Fruit fly (Drosophila melanogaster) whole organism, wandering third instar larva: ENCODE measurements around the gene Os-C.
A peak's percentile ranks its signal among the peaks of the same experiment; 100 is the strongest.

Source experiments
- CG32264 ChIP-seq: fragments of 200-800 bp; sonication (Bioruptor generic); optimal IDR thresholded peaks from 2 replicates; lab custom pipeline; 2016; ENCODE audit warnings: missing biosample characterization, missing genetic modification characterization
- CrebA ChIP-seq: fragments of 200-800 bp; sonication (Bioruptor generic); optimal IDR thresholded peaks from 2 replicates; lab custom pipeline; 2016; ENCODE audit warnings: missing biosample characterization, mild to moderate bottlenecking, missing genetic modification characterization, borderline replicate concordance
- Dfd ChIP-seq: fragments of >200 bp; optimal IDR thresholded peaks from 2 replicates; lab custom pipeline; 2017; ENCODE audit warnings: missing biosample characterization, missing genetic modification characterization
- Dif ChIP-seq: fragments of 200-275, 200-300 bp; sonication (Bioruptor generic); optimal IDR thresholded peaks from 2 replicates; lab custom pipeline; 2018; ENCODE audit warnings: missing biosample characterization, missing genetic modification characterization; ENCODE audit not compliant: partially characterized antibody
- GATAd ChIP-seq: sonication (Bioruptor generic); optimal IDR thresholded peaks from 2 replicates; lab custom pipeline; 2016; ENCODE audit warnings: missing biosample characterization, missing genetic modification characterization
- HLH106 ChIP-seq: fragments of 200-800 bp; optimal IDR thresholded peaks from 3 replicates; lab custom pipeline; 2019; ENCODE audit warnings: missing biosample characterization, mild to moderate bottlenecking, missing genetic modification characterization, moderate library complexity
- Hnf4 ChIP-seq: fragments of 200-800 bp; sonication (Bioruptor generic); optimal IDR thresholded peaks from 2 replicates; lab custom pipeline; 2016; ENCODE audit warnings: missing biosample characterization, mild to moderate bottlenecking, missing genetic modification characterization
- Hr78 ChIP-seq: fragments of >200 bp; optimal IDR thresholded peaks from 2 replicates; lab custom pipeline; 2017; ENCODE audit warnings: missing biosample characterization, missing genetic modification characterization
- Hr83 ChIP-seq: fragments of 200-300 bp; sonication (Bioruptor generic); optimal IDR thresholded peaks from 2 replicates; lab custom pipeline; 2016; ENCODE audit warnings: missing biosample characterization, mild to moderate bottlenecking, missing genetic modification characterization, moderate library complexity; ENCODE audit not compliant: poor library complexity, severe bottlenecking
- Jra ChIP-seq: sonication (Bioruptor generic); optimal IDR thresholded peaks from 2 replicates; lab custom pipeline; 2016; ENCODE audit warnings: missing biosample characterization, missing genetic modification characterization
- Mio ChIP-seq: sonication (Bioruptor generic); optimal IDR thresholded peaks from 2 replicates; lab custom pipeline; 2016; ENCODE audit warnings: missing biosample characterization, missing genetic modification characterization
- N ChIP-seq: fragments of >200 bp; optimal IDR thresholded peaks from 2 replicates; lab custom pipeline; 2018; ENCODE audit warnings: missing biosample characterization, missing external identifiers, missing genetic modification characterization
- Rel ChIP-seq, 2 experiments: fragments of 200-800 bp; sonication (Bioruptor generic) in 1 of 2; optimal IDR thresholded peaks; 2 replicates in 1 of 2; 3 replicates in 1 of 2; lab custom pipeline; 2016 to 2019; ENCODE audit warnings: mild to moderate bottlenecking in 2 of 2, missing biosample characterization in 2 of 2, missing genetic modification characterization in 2 of 2, moderate library complexity in 1 of 2
- Sp1 ChIP-seq: fragments of 200-800 bp; sonication (Bioruptor generic); optimal IDR thresholded peaks from 3 replicates; lab custom pipeline; 2019; ENCODE audit warnings: missing biosample characterization, mild to moderate bottlenecking, missing genetic modification characterization, moderate library complexity
- br ChIP-seq: fragments of 200-800 bp; sonication (Bioruptor generic); optimal IDR thresholded peaks from 2 replicates; lab custom pipeline; 2016; ENCODE audit warnings: missing biosample characterization, missing genetic modification characterization
- dsf ChIP-seq: sonication (Bioruptor generic); optimal IDR thresholded peaks from 2 replicates; lab custom pipeline; 2016; ENCODE audit warnings: missing biosample characterization, missing genetic modification characterization, borderline replicate concordance
- ey ChIP-seq: fragments of 200-800 bp; sonication (Bioruptor generic); optimal IDR thresholded peaks from 2 replicates; lab custom pipeline; 2016; ENCODE audit warnings: missing biosample characterization, missing genetic modification characterization
- foxo ChIP-seq, 2 experiments: fragments of 200-800 bp; sonication (Bioruptor generic); optimal IDR thresholded peaks; 2 replicates in 1 of 2; 3 replicates in 1 of 2; lab custom pipeline; 2016 to 2017; ENCODE audit warnings: missing biosample characterization in 2 of 2, missing genetic modification characterization in 2 of 2
- fru ChIP-seq: fragments of 200-800 bp; sonication (Bioruptor generic); optimal IDR thresholded peaks from 3 replicates; lab custom pipeline; 2016; ENCODE audit warnings: missing biosample characterization, mild to moderate bottlenecking, missing genetic modification characterization
- h ChIP-seq: fragments of 200-800 bp; sonication (Bioruptor generic); optimal IDR thresholded peaks from 3 replicates; lab custom pipeline; 2016; ENCODE audit warnings: missing biosample characterization, mild to moderate bottlenecking, missing genetic modification characterization
- jim ChIP-seq: fragments of 175-275, 200-325 bp; sonication (Bioruptor generic); optimal IDR thresholded peaks from 2 replicates; lab custom pipeline; 2016; ENCODE audit warnings: missing biosample characterization, mild to moderate bottlenecking, missing genetic modification characterization
- lola ChIP-seq: fragments of >200 bp; optimal IDR thresholded peaks from 2 replicates; lab custom pipeline; 2017; ENCODE audit warnings: missing biosample characterization, missing genetic modification characterization
- pan ChIP-seq: fragments of >200 bp; optimal IDR thresholded peaks from 2 replicates; lab custom pipeline; 2017
- psq ChIP-seq: fragments of 200-800 bp; sonication (Bioruptor generic); optimal IDR thresholded peaks from 3 replicates; lab custom pipeline; 2017; ENCODE audit warnings: missing biosample characterization, mild to moderate bottlenecking, missing genetic modification characterization, moderate library complexity
- rgr ChIP-seq: fragments of 200-800 bp; sonication (Bioruptor generic); optimal IDR thresholded peaks from 3 replicates; lab custom pipeline; 2016; ENCODE audit warnings: missing biosample characterization, mild to moderate bottlenecking, missing genetic modification characterization
- sv ChIP-seq: fragments of 200-800 bp; sonication (Bioruptor generic); optimal IDR thresholded peaks from 3 replicates; lab custom pipeline; 2016; ENCODE audit warnings: missing biosample characterization, missing genetic modification characterization
- tai ChIP-seq: sonication (Bioruptor generic); optimal IDR thresholded peaks from 2 replicates; lab custom pipeline; 2016; ENCODE audit warnings: missing biosample characterization, missing genetic modification characterization
- usp ChIP-seq: fragments of >200 bp; optimal IDR thresholded peaks from 2 replicates; lab custom pipeline; 2017; ENCODE audit warnings: missing biosample characterization, missing genetic modification characterization

The Os-C gene

DNA sequence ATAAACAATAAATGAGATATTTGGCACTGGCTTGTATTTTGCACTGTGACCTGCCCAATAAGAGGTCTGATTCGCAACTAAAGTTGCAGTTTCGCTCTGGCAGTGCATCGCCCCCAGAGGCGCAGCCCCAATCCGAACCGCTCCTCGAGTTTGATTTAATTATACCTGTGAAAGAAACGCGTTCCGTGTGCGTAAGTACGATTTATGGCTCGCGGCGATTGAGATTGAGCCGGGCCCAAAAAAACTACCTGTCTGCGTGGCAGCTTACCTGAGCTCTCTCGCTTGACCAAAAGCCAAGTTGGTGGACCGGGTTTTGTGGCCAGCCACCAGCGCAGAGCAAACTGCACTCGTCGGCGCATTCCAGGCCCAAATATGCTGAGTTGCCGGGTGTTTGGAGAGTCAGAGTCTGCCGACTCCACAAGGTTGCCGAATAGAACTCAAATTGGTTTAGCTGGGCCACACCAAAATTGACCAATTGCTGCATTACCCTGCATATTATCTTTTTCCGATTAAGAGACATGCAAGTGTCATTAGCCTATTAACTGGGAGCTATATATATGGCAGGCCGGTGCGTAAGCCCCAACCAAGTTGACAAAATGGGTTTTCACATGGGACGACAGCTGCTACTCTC is at the start of gene Os-C, which contains the start of gene CD98hc:
Gene Os-C (plus strand): TSS at position 581 of the 631 bp plus-strand sequence.
Gene CD98hc (minus strand): TSS at position 50 of the 631 bp plus-strand sequence.
- TF ChIP-seq HLH106 (tag; lab: Kevin White, UChicago), result no peak
- TF ChIP-seq Sp1 (GFP tag; lab: Kevin White, UChicago), result peak; percentile 2
- TF ChIP-seq CrebA, result peak; percentile 84

- peak; percentile 90 for TF ChIP-seq Dfd (GFP tag; lab: Kevin White, UChicago)
- TF ChIP-seq Mio (GFP tag; lab: Kevin White, UChicago), result no peak
Measured at dm6 chr3R:7936786-7937363, 41.9 kb upstream of the Os-C start.

dm6 chr3R:7944699-7945349 is 33.9 kb upstream of the Os-C start:
- TF ChIP-seq fru (GFP tag; lab: Kevin White, UChicago), result peak; percentile 11
- no peak for TF ChIP-seq Rel (GFP tag; optimal IDR thresholded peaks at IDR 0.05; lab: Kevin White, UChicago)
- no peak for TF ChIP-seq Rel (tag; optimal IDR thresholded peaks at IDR 0.05; lab: Kevin White, UChicago)
- TF ChIP-seq Mio (GFP tag; lab: Kevin White, UChicago), result no peak

DNA sequence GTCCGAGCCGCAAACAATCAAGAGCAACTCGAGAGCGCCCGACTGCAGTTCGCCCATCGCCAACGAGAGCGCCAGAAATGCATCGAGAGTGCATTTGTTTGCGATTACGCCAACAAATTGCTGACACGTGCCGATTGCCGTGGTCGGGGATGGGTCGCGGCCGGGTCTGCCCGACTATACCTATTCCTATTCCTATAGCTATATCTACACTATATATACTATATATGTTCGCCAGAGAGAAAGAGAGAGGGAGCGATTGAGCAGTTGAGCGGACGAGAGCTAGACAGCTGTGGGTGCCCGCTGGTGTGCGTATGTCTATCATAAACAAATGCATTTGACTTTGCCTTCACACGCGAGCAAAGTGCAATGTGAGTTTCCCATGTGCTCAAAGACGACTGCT is 31.4 kb upstream of the Os-C start:
- no peak for TF ChIP-seq GATAd (GFP tag; lab: Kevin White, UChicago)

- TF ChIP-seq usp (GFP tag; lab: Kevin White, UChicago) (no peak), jim (GFP tag; lab: Kevin White, UChicago) (no peak), Dfd (GFP tag; lab: Kevin White, UChicago) (no peak), h (GFP tag; lab: Kevin White, UChicago) (no peak), Hnf4 (GFP tag; lab: Kevin White, UChicago) (no peak), sv (GFP tag; lab: Kevin White, UChicago) (no peak), foxo (GFP tag; optimal IDR thresholded peaks at IDR 0.05; lab: Kevin White, UChicago) (no peak), CG32264 (GFP tag; lab: Kevin White, UChicago) (no peak), Rel (GFP tag; optimal IDR thresholded peaks at IDR 0.05; lab: Kevin White, UChicago) (no peak), Rel (tag; optimal IDR thresholded peaks at IDR 0.05; lab: Kevin White, UChicago) (no peak), tai (GFP tag; lab: Kevin White, UChicago) (no peak), Hr83 (no peak), br (no peak), ey (no peak)
- TF ChIP-seq, all 38 proteins: peak for 0
Measured at dm6 chr3R:7950147-7950546, 28.6 kb upstream of the Os-C start.

dm6 chr3R:7953041-7953788 is 25.5 kb upstream of the Os-C start:
- TF ChIP-seq Hr78 (no peak), Mio (GFP tag; lab: Kevin White, UChicago) (no peak), CG32264 (GFP tag; lab: Kevin White, UChicago) (no peak), h (GFP tag; lab: Kevin White, UChicago) (no peak), dsf (GFP tag; lab: Kevin White, UChicago) (no peak), Jra (GFP tag; lab: Kevin White, UChicago) (no peak), Dif (GFP tag; lab: Kevin White, UChicago) (no peak), foxo (GFP tag; optimal IDR thresholded peaks at IDR 0.05; lab: Kevin White, UChicago) (no peak), ey (no peak), br (no peak), psq (GFP tag; lab: Kevin White, UChicago) (no peak), GATAd (GFP tag; lab: Kevin White, UChicago) (no peak), rgr (GFP tag; lab: Kevin White, UChicago) (no peak), usp (GFP tag; lab: Kevin White, UChicago) (no peak), Sp1 (GFP tag; lab: Kevin White, UChicago) (no peak), N (GFP tag; lab: Kevin White, UChicago) (no peak), pan (no peak), lola (GFP tag; lab: Kevin White, UChicago) (no peak)
